Worm (Caenorhabditis elegans) whole organism, late embryonic: ENCODE results near the gene twk-5.

ENCODE experiments used
- pha-4 ChIP-seq: fragments of 150-350 bp; optimal IDR thresholded peaks from 2 replicates; lab custom pipeline; 2018; ENCODE audit warnings: missing biosample characterization, missing genetic modification reagents, missing genetic modification characterization
- sox-4 ChIP-seq: sonication (generic microtip); optimal IDR thresholded peaks from 2 replicates; lab custom pipeline; 2017; ENCODE audit warnings: mild to moderate bottlenecking, missing genetic modification characterization, inconsistent platforms, missing compliant biosample characterization
- tbx-2 ChIP-seq: sonication (generic microtip); optimal IDR thresholded peaks from 2 replicates; lab custom pipeline; 2016; ENCODE audit warnings: missing genetic modification characterization, missing compliant biosample characterization
- ttx-3 ChIP-seq: sonication (generic microtip); optimal IDR thresholded peaks from 2 replicates; lab custom pipeline; 2016; ENCODE audit warnings: missing genetic modification reagents, missing genetic modification characterization, missing compliant biosample characterization

DNA sequence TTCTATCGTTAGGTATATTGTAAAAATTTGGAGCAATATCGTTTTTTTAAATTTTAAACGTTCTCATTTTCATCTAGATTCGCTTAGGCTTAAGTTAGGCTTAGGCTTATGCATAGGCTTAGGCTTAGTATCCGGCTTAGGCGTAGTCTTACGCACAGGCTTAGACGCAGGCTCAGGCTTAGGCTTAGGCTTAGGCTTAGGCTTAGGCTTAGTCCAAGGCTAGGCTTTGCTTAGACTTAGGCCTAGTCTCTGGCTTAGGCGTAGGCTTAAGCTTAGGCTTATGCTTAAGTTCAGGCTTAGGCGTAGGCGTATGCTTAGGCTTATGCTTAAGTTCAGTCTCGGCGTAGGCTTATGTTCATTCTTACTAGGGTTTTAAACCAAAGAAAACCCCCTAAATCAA lies 18.7 kb upstream of the twk-5 start:
- TF ChIP-seq pha-4 (tag; lab: Kevin White, UChicago) (no peak), sox-4 (tag; lab: Kevin White, UChicago) (no peak), ttx-3 (tag; lab: Kevin White, UChicago) (no peak), tbx-2 (tag; lab: Kevin White, UChicago) (no peak)
